Fruit fly (Drosophila melanogaster) whole organism, pupa: ENCODE measurements around the gene Phyhd1.
A peak's percentile ranks its signal among the peaks of the same experiment; 100 is the strongest.

Experiments used
- CG10348 ChIP-seq: fragments of 200-800 bp; sonication (Bioruptor generic); IDR thresholded peaks from 2 replicates; pipeline ENCODE4 v1.3.6; 2022; ENCODE audit warnings: missing biosample characterization, missing genetic modification characterization
- CG12605 ChIP-seq: fragments of 200-800 bp; sonication (Bioruptor generic); IDR thresholded peaks from 2 replicates; pipeline ENCODE4 v1.3.6; 2022; ENCODE audit warnings: missing biosample characterization, missing genetic modification characterization
- CG13204 ChIP-seq: fragments of 200-800 bp; sonication (Bioruptor generic); optimal IDR thresholded peaks from 2 replicates; lab custom pipeline; 2018; ENCODE audit warnings: missing biosample characterization, mild to moderate bottlenecking, missing genetic modification characterization, moderate library complexity
- CG14655 ChIP-seq: fragments of 200-800 bp; sonication (Bioruptor generic); optimal IDR thresholded peaks from 3 replicates; lab custom pipeline; 2017; ENCODE audit warnings: mild to moderate bottlenecking, missing biosample characterization, missing genetic modification reagents, missing genetic modification characterization
- CG15710 ChIP-seq: fragments of 200-800 bp; sonication (Bioruptor generic); optimal IDR thresholded peaks from 2 replicates; lab custom pipeline; 2018; ENCODE audit warnings: missing biosample characterization, mild to moderate bottlenecking, missing genetic modification characterization, moderate library complexity
- CG17806 ChIP-seq: fragments of 200-800 bp; sonication (Bioruptor generic); optimal IDR thresholded peaks from 2 replicates; lab custom pipeline; 2018; ENCODE audit warnings: missing biosample characterization, mild to moderate bottlenecking, missing genetic modification characterization, moderate library complexity
- CG32121 ChIP-seq: fragments of 200-800 bp; sonication (Bioruptor generic); IDR thresholded peaks from 2 replicates; pipeline ENCODE4 v1.3.6; 2022; ENCODE audit warnings: missing biosample characterization, missing genetic modification characterization
- CG34367 ChIP-seq: fragments of 200-800 bp; sonication (Bioruptor generic); optimal IDR thresholded peaks from 2 replicates; lab custom pipeline; 2018; ENCODE audit warnings: missing biosample characterization, mild to moderate bottlenecking, missing genetic modification characterization
- CG4496 ChIP-seq: fragments of 200-800 bp; sonication (Bioruptor generic); IDR thresholded peaks from 3 replicates; pipeline ENCODE4 v1.3.6; 2022; ENCODE audit warnings: missing biosample characterization, missing genetic modification characterization
- CG8159 ChIP-seq: fragments of 200-800 bp; sonication (Bioruptor generic); optimal IDR thresholded peaks from 3 replicates; lab custom pipeline; 2018; ENCODE audit warnings: missing biosample characterization, mild to moderate bottlenecking, missing genetic modification characterization, moderate library complexity
- CG8301 ChIP-seq: fragments of 200-800 bp; sonication (Bioruptor generic); optimal IDR thresholded peaks from 2 replicates; lab custom pipeline; 2018; ENCODE audit warnings: missing biosample characterization, mild to moderate bottlenecking, missing genetic modification characterization
- CG9948 ChIP-seq: fragments of 200-800 bp; sonication (Bioruptor generic); optimal IDR thresholded peaks from 2 replicates; lab custom pipeline; 2018; ENCODE audit warnings: missing biosample characterization, mild to moderate bottlenecking, missing genetic modification characterization, moderate library complexity
- D1 ChIP-seq: fragments of 200-800 bp; sonication (Bioruptor generic); optimal IDR thresholded peaks from 2 replicates; lab custom pipeline; 2018; ENCODE audit warnings: missing biosample characterization, mild to moderate bottlenecking, missing genetic modification characterization, moderate library complexity
- EcR ChIP-seq: fragments of 200-800 bp; sonication (Bioruptor generic); optimal IDR thresholded peaks from 3 replicates; lab custom pipeline; 2019; ENCODE audit warnings: missing biosample characterization, missing genetic modification characterization, mild to moderate bottlenecking, moderate library complexity, missing genetic modification reagents
- Ets98B ChIP-seq: fragments of 200-800 bp; sonication (Bioruptor generic); IDR thresholded peaks from 2 replicates; pipeline ENCODE4 v1.3.6; 2022; ENCODE audit warnings: missing biosample characterization, missing genetic modification characterization
- Pif1A ChIP-seq: fragments of 200-800 bp; sonication (Bioruptor generic); optimal IDR thresholded peaks from 3 replicates; lab custom pipeline; 2016; ENCODE audit warnings: missing biosample characterization, missing genetic modification characterization
- Pif1B ChIP-seq: fragments of 200-800 bp; sonication (Bioruptor generic); optimal IDR thresholded peaks from 3 replicates; lab custom pipeline; 2016; ENCODE audit warnings: missing biosample characterization, missing genetic modification characterization
- Snoo ChIP-seq: fragments of 200-800 bp; sonication (Bioruptor generic); optimal IDR thresholded peaks from 3 replicates; lab custom pipeline; 2017; ENCODE audit warnings: missing biosample characterization, mild to moderate bottlenecking, missing genetic modification characterization, inconsistent platforms
- fd96Ca ChIP-seq: fragments of 200-800 bp; sonication (Bioruptor generic); IDR thresholded peaks from 3 replicates; pipeline ENCODE4 v1.3.6; 2022; ENCODE audit warnings: missing biosample characterization, missing genetic modification characterization
- gl ChIP-seq: fragments of 200-800 bp; sonication (Bioruptor generic); optimal IDR thresholded peaks from 2 replicates; lab custom pipeline; 2018; ENCODE audit warnings: missing biosample characterization, mild to moderate bottlenecking, missing genetic modification characterization
- rn ChIP-seq: fragments of 200-800 bp; sonication (Bioruptor generic); IDR thresholded peaks from 2 replicates; pipeline ENCODE4 v1.3.6; 2022; ENCODE audit warnings: missing biosample characterization, missing genetic modification characterization

Gene Phyhd1

DNA sequence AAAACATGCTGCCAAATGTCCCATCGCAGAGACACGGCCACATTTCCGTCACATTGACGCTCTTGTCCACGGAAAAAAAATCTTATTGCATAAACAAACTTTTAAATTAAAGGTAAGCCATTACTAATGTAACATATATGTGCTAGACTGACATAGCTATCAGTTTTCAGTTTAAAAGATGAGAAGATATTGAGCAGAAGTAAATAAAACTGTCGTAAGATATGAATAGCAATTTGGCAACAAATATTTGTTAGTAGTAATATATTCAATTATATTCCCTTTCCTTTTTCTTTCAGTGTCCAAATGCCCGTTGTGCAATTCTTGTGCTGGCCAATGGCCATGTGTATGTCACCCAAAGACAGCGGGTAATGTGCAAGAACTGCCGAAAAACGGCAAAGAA lies 21.9 kb downstream of the Phyhd1 start:
- TF ChIP-seq CG14655 (no peak), CG4496 (GFP tag; lab: Robert Waterston, UW) (no peak), CG32121 (GFP tag; lab: Robert Waterston, UW) (no peak), Pif1A (GFP tag; lab: Kevin White, UChicago) (no peak), D1 (tag; lab: Kevin White, UChicago) (no peak), CG9948 (tag; lab: Kevin White, UChicago) (no peak), CG10348 (no peak), EcR (no peak), gl (tag; lab: Kevin White, UChicago) (no peak), Pif1B (GFP tag; lab: Kevin White, UChicago) (no peak), CG17806 (no peak), CG8159 (tag; lab: Kevin White, UChicago) (no peak), CG15710 (tag; lab: Kevin White, UChicago) (no peak), CG8301 (tag; lab: Kevin White, UChicago) (no peak)

DNA sequence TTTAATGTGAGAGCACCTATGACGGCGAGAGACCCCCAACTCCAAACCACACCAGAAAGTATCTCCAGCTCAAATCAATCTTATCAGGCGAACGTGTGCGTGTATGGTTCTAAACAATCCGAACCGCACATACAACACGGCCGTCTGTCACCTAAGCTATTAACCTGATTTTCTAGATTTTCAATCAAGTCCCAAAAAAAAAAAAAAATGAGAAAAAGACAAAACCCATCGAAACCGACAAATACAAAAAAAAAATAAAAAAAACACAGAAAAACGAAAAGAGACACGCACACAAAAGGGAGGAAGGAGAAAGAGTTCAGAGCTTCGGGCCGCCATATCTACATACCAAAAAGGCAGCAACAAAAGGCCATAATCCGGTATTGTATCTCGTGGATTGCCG lies 24.1 kb downstream of the Phyhd1 start:
- TF ChIP-seq EcR, result no peak
- no peak for TF ChIP-seq CG9948 (tag; lab: Kevin White, UChicago)
- TF ChIP-seq fd96Ca (GFP tag; lab: Robert Waterston, UW), result no peak

dm6 chr3R:10655968-10656367 lies 24.8 kb downstream of the Phyhd1 start:
- TF ChIP-seq CG17806 (peak; percentile 39), CG14655 (peak; percentile 16), CG8301 (tag; lab: Kevin White, UChicago) (peak; percentile 4), CG13204 (GFP tag; lab: Kevin White, UChicago) (no peak)

DNA sequence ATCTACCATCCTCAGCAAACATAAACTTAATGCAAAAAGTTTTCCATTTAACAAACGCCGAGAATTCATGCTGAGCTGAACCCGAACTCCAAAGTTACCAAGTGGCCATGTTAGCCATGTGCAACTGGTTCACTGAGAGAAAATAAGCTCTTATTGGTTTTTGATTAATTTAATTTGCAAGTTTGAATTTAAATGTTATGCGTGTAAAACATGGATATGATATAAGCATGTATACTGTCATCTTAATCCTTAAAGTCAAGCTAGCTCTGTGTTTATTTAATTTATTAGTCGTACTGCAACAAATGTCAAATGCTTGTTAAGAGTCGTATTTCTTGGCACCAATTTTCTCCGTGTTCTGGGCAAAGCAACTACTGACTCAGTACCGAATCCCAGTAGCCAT lies 26.1 kb downstream of the Phyhd1 start:
- peak; percentile 62 for TF ChIP-seq CG8301 (tag; lab: Kevin White, UChicago)
- TF ChIP-seq CG14655, result peak; percentile 52
- no peak for TF ChIP-seq Pif1B (GFP tag; lab: Kevin White, UChicago)
- TF ChIP-seq CG17806, result no peak

- TF ChIP-seq CG17806 (peak; percentile 30), CG8159 (tag; lab: Kevin White, UChicago) (peak; percentile 46), CG13204 (GFP tag; lab: Kevin White, UChicago) (no peak), CG14655 (peak; percentile 14), EcR (no peak), CG10348 (no peak), Pif1A (GFP tag; lab: Kevin White, UChicago) (peak; percentile 8), CG15710 (tag; lab: Kevin White, UChicago) (peak; percentile 3), Snoo (no peak), D1 (tag; lab: Kevin White, UChicago) (no peak), rn (GFP tag; lab: Robert Waterston, UW) (no peak)
These were observed 29.9 kb downstream of the Phyhd1 start for dm6 chr3R:10650641-10651318.

dm6 chr3R:10648556-10649181 lies 32.1 kb downstream of the Phyhd1 start:
- TF ChIP-seq CG10348, result no peak
- TF ChIP-seq Pif1A (GFP tag; lab: Kevin White, UChicago), result no peak
- no peak for TF ChIP-seq D1 (tag; lab: Kevin White, UChicago)
- no peak for TF ChIP-seq CG34367 (tag; lab: Kevin White, UChicago)
- TF ChIP-seq CG4496 (GFP tag; lab: Robert Waterston, UW), result no peak

dm6 chr3R:10647171-10647570 lies 33.6 kb downstream of the Phyhd1 start:
- no peak for TF ChIP-seq fd96Ca (GFP tag; lab: Robert Waterston, UW)
- no peak for TF ChIP-seq Snoo
- TF ChIP-seq CG10348, result no peak
- TF ChIP-seq Pif1B (GFP tag; lab: Kevin White, UChicago), result no peak
- TF ChIP-seq CG4496 (GFP tag; lab: Robert Waterston, UW), result no peak
- TF ChIP-seq CG13204 (GFP tag; lab: Kevin White, UChicago), result no peak
- TF ChIP-seq CG15710 (tag; lab: Kevin White, UChicago), result no peak
- no peak for TF ChIP-seq CG12605 (GFP tag; lab: Robert Waterston, UW)
- no peak for TF ChIP-seq D1 (tag; lab: Kevin White, UChicago)
- no peak for TF ChIP-seq CG14655
- no peak for TF ChIP-seq CG34367 (tag; lab: Kevin White, UChicago)
- no peak for TF ChIP-seq Pif1A (GFP tag; lab: Kevin White, UChicago)

DNA sequence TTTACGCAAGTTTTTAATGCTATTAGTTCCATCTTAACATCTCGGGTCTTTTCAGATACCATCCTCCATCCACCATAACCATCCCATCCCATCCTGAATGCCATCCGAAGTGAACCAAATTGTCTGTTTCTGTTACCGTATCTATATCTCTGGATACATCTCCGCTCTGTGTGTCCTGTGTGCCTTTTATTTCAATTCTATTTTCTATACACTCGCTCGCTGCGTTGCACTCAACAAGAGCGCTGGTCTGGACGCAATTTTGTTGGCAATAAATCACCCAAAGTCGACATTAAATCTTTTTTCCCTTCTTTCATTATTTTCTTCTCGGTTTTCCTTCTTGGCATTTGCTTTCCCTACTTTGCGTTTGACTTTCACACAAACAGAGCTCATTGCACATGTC lies 35.2 kb downstream of the Phyhd1 start:
- TF ChIP-seq D1 (tag; lab: Kevin White, UChicago) (no peak), CG32121 (GFP tag; lab: Robert Waterston, UW) (no peak), Ets98B (GFP tag; lab: Robert Waterston, UW) (no peak), CG17806 (no peak), Pif1B (GFP tag; lab: Kevin White, UChicago) (no peak), Pif1A (GFP tag; lab: Kevin White, UChicago) (no peak), CG8301 (tag; lab: Kevin White, UChicago) (no peak), CG9948 (tag; lab: Kevin White, UChicago) (no peak), EcR (no peak), Snoo (no peak), CG14655 (no peak), CG13204 (GFP tag; lab: Kevin White, UChicago) (no peak), CG4496 (GFP tag; lab: Robert Waterston, UW) (no peak), gl (tag; lab: Kevin White, UChicago) (no peak), CG15710 (tag; lab: Kevin White, UChicago) (no peak), CG10348 (no peak), CG8159 (tag; lab: Kevin White, UChicago) (no peak), fd96Ca (GFP tag; lab: Robert Waterston, UW) (no peak), CG12605 (GFP tag; lab: Robert Waterston, UW) (no peak), rn (GFP tag; lab: Robert Waterston, UW) (no peak)
